Worm (Caenorhabditis elegans) whole organism, L2 larva: ENCODE measurements around the gene Y50D4B.1.

Experiments used
- C34F6.9 ChIP-seq: fragments of 150-350 bp; optimal IDR thresholded peaks from 2 replicates; lab custom pipeline; 2014; ENCODE audit warnings: missing biosample characterization, missing genetic modification characterization
- F13H6.1 ChIP-seq: sonication (generic microtip); optimal IDR thresholded peaks from 2 replicates; lab custom pipeline; 2016; ENCODE audit warnings: missing genetic modification characterization, missing compliant biosample characterization
- R02D3.7 ChIP-seq: fragments of 150-350 bp; optimal IDR thresholded peaks from 2 replicates; lab custom pipeline; 2014; ENCODE audit warnings: missing biosample characterization, missing genetic modification characterization
- Y55F3AM.14 ChIP-seq: fragments of 200-800 bp; sonication (Bioruptor generic); optimal IDR thresholded peaks from 2 replicates; lab custom pipeline; 2018; ENCODE audit warnings: mild to moderate bottlenecking, missing genetic modification characterization, missing compliant biosample characterization
- ZK546.5 ChIP-seq: sonication (generic microtip); optimal IDR thresholded peaks from 2 replicates; lab custom pipeline; 2017; ENCODE audit warnings: missing biosample characterization, missing genetic modification characterization
- alr-1 ChIP-seq: fragments of 150-350 bp; optimal IDR thresholded peaks from 2 replicates; lab custom pipeline; 2014; ENCODE audit warnings: missing biosample characterization, missing genetic modification characterization
- aly-2 ChIP-seq: fragments of 150-350 bp; optimal IDR thresholded peaks from 2 replicates; lab custom pipeline; 2014; ENCODE audit warnings: missing biosample characterization, missing genetic modification characterization
- ama-1 ChIP-seq: fragments of 150-350 bp; optimal IDR thresholded peaks from 2 replicates; lab custom pipeline; 2018; ENCODE audit warnings: inconsistent platforms
- blmp-1 ChIP-seq: sonication (generic microtip); optimal IDR thresholded peaks from 2 replicates; lab custom pipeline; 2017; ENCODE audit warnings: missing genetic modification characterization, mild to moderate bottlenecking, missing compliant biosample characterization, antibody characterized with exemption, moderate library complexity; ENCODE audit not compliant: insufficient read depth
- ceh-82 ChIP-seq: fragments of 150-350 bp; optimal IDR thresholded peaks from 2 replicates; lab custom pipeline; 2014; ENCODE audit warnings: missing biosample characterization, missing genetic modification characterization
- crh-2 ChIP-seq: sonication (generic microtip); optimal IDR thresholded peaks from 2 replicates; lab custom pipeline; 2017; ENCODE audit warnings: missing biosample characterization, missing genetic modification characterization
- dmd-4 ChIP-seq: sonication (generic microtip); optimal IDR thresholded peaks from 2 replicates; lab custom pipeline; 2017; ENCODE audit warnings: missing biosample characterization, missing genetic modification characterization
- egl-27 ChIP-seq: sonication (generic microtip); optimal IDR thresholded peaks from 3 replicates; lab custom pipeline; 2017; ENCODE audit warnings: missing biosample characterization, missing genetic modification reagents, missing genetic modification characterization
- elt-3 ChIP-seq: sonication (generic microtip); optimal IDR thresholded peaks from 2 replicates; lab custom pipeline; 2017; ENCODE audit warnings: missing biosample characterization, missing genetic modification characterization
- fos-1 ChIP-seq: fragments of 150-350 bp; optimal IDR thresholded peaks from 2 replicates; lab custom pipeline; 2014; ENCODE audit warnings: missing biosample characterization, missing genetic modification characterization
- gmeb-1 ChIP-seq: fragments of 150-350 bp; optimal IDR thresholded peaks from 2 replicates; lab custom pipeline; 2014; ENCODE audit warnings: missing biosample characterization, missing genetic modification characterization
- lin-11 ChIP-seq: fragments of 150-350 bp; sonication (generic microtip); optimal IDR thresholded peaks from 2 replicates; lab custom pipeline; 2014; ENCODE audit warnings: missing biosample characterization, missing genetic modification characterization, inconsistent platforms, mixed read lengths
- lin-13 ChIP-seq: fragments of 150-350 bp; optimal IDR thresholded peaks from 2 replicates; lab custom pipeline; 2014; ENCODE audit warnings: missing biosample characterization, missing genetic modification reagents, missing genetic modification characterization
- lsy-2 ChIP-seq, 2 experiments: fragments of 150-350 bp in 1 of 2; sonication (generic microtip) in 1 of 2; optimal IDR thresholded peaks; 2 replicates each; lab custom pipeline; 2014 to 2017; ENCODE audit warnings: missing biosample characterization in 2 of 2, missing genetic modification characterization in 2 of 2
- mdl-1 ChIP-seq, 2 experiments: fragments of 150-350 bp in 1 of 2; sonication (generic microtip) in 1 of 2; optimal IDR thresholded peaks; 2 replicates each; lab custom pipeline; 2017; ENCODE audit warnings: missing biosample characterization in 2 of 2, missing genetic modification characterization in 2 of 2
- nhr-10 ChIP-seq: sonication (generic microtip); optimal IDR thresholded peaks from 2 replicates; lab custom pipeline; 2017; ENCODE audit warnings: missing biosample characterization, missing genetic modification characterization
- nhr-12 ChIP-seq: fragments of 150-350 bp; optimal IDR thresholded peaks from 2 replicates; lab custom pipeline; 2014; ENCODE audit warnings: missing biosample characterization, missing genetic modification characterization
- nhr-129 ChIP-seq: fragments of 150-350 bp; optimal IDR thresholded peaks from 2 replicates; lab custom pipeline; 2014; ENCODE audit warnings: missing biosample characterization, missing genetic modification characterization
- nhr-21 ChIP-seq: fragments of 150-350 bp; optimal IDR thresholded peaks from 2 replicates; lab custom pipeline; 2014; ENCODE audit warnings: missing biosample characterization, missing genetic modification characterization
- nhr-23 ChIP-seq: fragments of 150-350 bp; optimal IDR thresholded peaks from 2 replicates; lab custom pipeline; 2014; ENCODE audit warnings: missing biosample characterization, missing genetic modification reagents, missing genetic modification characterization
- nhr-237 ChIP-seq: fragments of 150-350 bp; optimal IDR thresholded peaks from 2 replicates; lab custom pipeline; 2014; ENCODE audit warnings: missing biosample characterization, missing genetic modification characterization
- nhr-6 ChIP-seq: fragments of 150-350 bp; optimal IDR thresholded peaks from 2 replicates; lab custom pipeline; 2014; ENCODE audit warnings: missing biosample characterization, missing genetic modification characterization
- peb-1 ChIP-seq: fragments of 150-350 bp; optimal IDR thresholded peaks from 2 replicates; lab custom pipeline; 2014; ENCODE audit warnings: missing biosample characterization, missing genetic modification characterization
- sem-4 ChIP-seq: fragments of 150-350 bp; optimal IDR thresholded peaks from 2 replicates; lab custom pipeline; 2014; ENCODE audit warnings: missing biosample characterization, missing genetic modification reagents, missing genetic modification characterization
- skn-1 ChIP-seq: sonication (generic microtip); optimal IDR thresholded peaks from 2 replicates; lab custom pipeline; 2017; ENCODE audit warnings: missing biosample characterization, missing genetic modification characterization
- sma-9 ChIP-seq, 2 experiments: fragments of 150-350 bp in 1 of 2; sonication (generic microtip) in 1 of 2; optimal IDR thresholded peaks; 2 replicates each; lab custom pipeline; 2014 to 2016; ENCODE audit warnings: missing genetic modification characterization in 2 of 2, mild to moderate bottlenecking in 1 of 2, missing biosample characterization in 1 of 2, missing compliant biosample characterization in 1 of 2, missing genetic modification reagents in 1 of 2, moderate library complexity in 1 of 2
- snpc-4 ChIP-seq: fragments of 150-350 bp; optimal IDR thresholded peaks from 2 replicates; lab custom pipeline; 2014; ENCODE audit warnings: missing biosample characterization, missing genetic modification characterization
- unc-39 ChIP-seq: fragments of 150-350 bp; optimal IDR thresholded peaks from 2 replicates; lab custom pipeline; 2014; ENCODE audit warnings: missing biosample characterization, missing genetic modification characterization
- unc-55 ChIP-seq: fragments of 150-350 bp; sonication (generic microtip); optimal IDR thresholded peaks from 3 replicates; lab custom pipeline; 2014; ENCODE audit warnings: missing biosample characterization, missing genetic modification reagents, missing genetic modification characterization
- unc-62 ChIP-seq: fragments of 150-350 bp; optimal IDR thresholded peaks from 2 replicates; lab custom pipeline; 2014; ENCODE audit warnings: missing biosample characterization, missing genetic modification reagents, missing genetic modification characterization
- zag-1 ChIP-seq: fragments of 150-350 bp; optimal IDR thresholded peaks from 2 replicates; lab custom pipeline; 2014; ENCODE audit warnings: missing biosample characterization, missing genetic modification characterization
- ztf-1 ChIP-seq: fragments of 200-800 bp; sonication (Bioruptor generic); conservative IDR thresholded peaks from 2 replicates; pipeline ENCODE4 v1.3.6; 2022; ENCODE audit warnings: missing genetic modification characterization, missing compliant biosample characterization

Gene Y50D4B.1

DNA sequence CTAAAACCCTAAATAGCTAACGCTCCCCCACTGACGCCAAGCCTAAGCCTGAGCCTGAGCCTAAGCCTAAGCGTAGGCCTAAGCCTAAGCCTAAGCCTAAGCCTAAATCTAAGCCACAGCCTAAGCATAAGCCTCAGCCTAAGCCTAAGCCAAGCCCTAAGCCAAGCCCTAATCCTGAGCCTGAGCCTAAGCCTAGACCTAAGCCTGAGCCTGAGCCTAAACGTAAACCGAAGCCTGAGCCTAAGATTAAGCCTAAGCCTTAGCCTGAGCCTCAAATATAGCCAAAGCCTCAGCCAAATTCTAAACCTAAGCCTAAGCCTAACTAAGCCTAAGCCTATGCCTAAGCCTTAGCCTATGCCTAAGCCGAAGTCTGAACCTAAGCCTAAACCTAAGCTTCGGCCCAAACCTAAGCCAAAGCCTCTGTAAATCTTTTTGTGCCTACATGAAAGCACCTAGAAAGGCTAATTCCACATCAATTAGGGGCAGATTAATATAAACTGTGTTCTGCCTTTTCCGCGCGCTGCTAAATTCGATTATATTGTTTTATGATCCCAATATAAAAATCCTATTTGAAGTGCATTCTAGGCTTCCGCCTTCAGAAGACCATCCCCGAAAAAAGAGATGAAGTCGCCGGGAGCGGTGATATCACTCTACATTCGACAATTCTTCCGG lies 52.5 kb downstream of the Y50D4B.1 start, which contains the start of gene ptr-16:
TSS of gene ptr-16 (plus strand) at position 622 of the 672 bp plus-strand sequence.
- TF ChIP-seq lsy-2 (tag; optimal IDR thresholded peaks at IDR 0.05; lab: Kevin White, UChicago) (no peak), ZK546.5 (no peak), ama-1 (lab: Kevin White, UChicago) (no peak), elt-3 (tag; lab: Kevin White, UChicago) (no peak), blmp-1 (tag; lab: Kevin White, UChicago) (no peak), gmeb-1 (no peak), aly-2 (tag; lab: Kevin White, UChicago) (no peak), nhr-6 (no peak), peb-1 (no peak), unc-55 (no peak), sma-9 (GFP tag; optimal IDR thresholded peaks at IDR 0.05; lab: Kevin White, UChicago) (no peak), sma-9 (tag; optimal IDR thresholded peaks at IDR 0.05; lab: Kevin White, UChicago) (no peak), nhr-12 (tag; lab: Kevin White, UChicago) (no peak), dmd-4 (tag; lab: Kevin White, UChicago) (no peak), unc-39 (no peak), fos-1 (tag; lab: Kevin White, UChicago) (no peak), egl-27 (tag; lab: Kevin White, UChicago) (no peak)

DNA sequence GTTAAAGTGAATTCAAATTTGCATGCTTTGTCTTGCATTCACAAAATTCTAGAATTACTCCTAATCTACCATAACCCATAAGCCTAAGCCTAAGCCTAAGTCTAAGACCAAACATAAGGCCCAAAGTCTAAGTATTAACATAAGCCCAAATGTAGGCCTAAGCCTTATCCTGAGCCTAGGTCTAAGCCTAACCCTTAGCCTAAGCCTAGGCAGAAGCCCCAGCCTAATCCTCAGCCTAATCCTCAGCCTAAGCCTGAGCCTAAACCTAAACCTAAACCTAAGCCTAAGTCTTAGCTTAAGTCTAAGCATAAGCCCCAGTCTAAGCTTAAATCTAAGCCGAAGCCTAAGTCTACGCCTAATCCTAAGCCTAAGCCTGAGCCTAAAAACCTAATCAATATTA lies 57.8 kb downstream of the Y50D4B.1 start:
- no peak for TF ChIP-seq zag-1 (tag; lab: Kevin White, UChicago)
- TF ChIP-seq unc-39, result no peak
- TF ChIP-seq C34F6.9 (tag; lab: Kevin White, UChicago), result no peak
- TF ChIP-seq nhr-237 (tag; lab: Kevin White, UChicago), result no peak
- no peak for TF ChIP-seq nhr-129 (tag; lab: Kevin White, UChicago)
- TF ChIP-seq skn-1 (tag; lab: Kevin White, UChicago), result no peak
- no peak for TF ChIP-seq nhr-23
- TF ChIP-seq blmp-1 (tag; lab: Kevin White, UChicago), result no peak
- no peak for TF ChIP-seq R02D3.7 (tag; lab: Kevin White, UChicago)
- TF ChIP-seq sma-9 (GFP tag; optimal IDR thresholded peaks at IDR 0.05; lab: Kevin White, UChicago), result no peak
- TF ChIP-seq sma-9 (tag; optimal IDR thresholded peaks at IDR 0.05; lab: Kevin White, UChicago), result no peak
- TF ChIP-seq ZK546.5, result no peak
- no peak for TF ChIP-seq nhr-10 (tag; lab: Kevin White, UChicago)
- TF ChIP-seq unc-62 (GFP tag; lab: Kevin White, UChicago), result no peak
- TF ChIP-seq Y55F3AM.14, result no peak
- TF ChIP-seq ama-1 (lab: Kevin White, UChicago), result no peak
- TF ChIP-seq peb-1, result no peak
- TF ChIP-seq mdl-1 (tag; optimal IDR thresholded peaks at IDR 0.05; lab: Kevin White, UChicago), result no peak
- no peak for TF ChIP-seq crh-2
- TF ChIP-seq sem-4 (tag; lab: Kevin White, UChicago), result no peak
- no peak for TF ChIP-seq fos-1 (tag; lab: Kevin White, UChicago)

DNA sequence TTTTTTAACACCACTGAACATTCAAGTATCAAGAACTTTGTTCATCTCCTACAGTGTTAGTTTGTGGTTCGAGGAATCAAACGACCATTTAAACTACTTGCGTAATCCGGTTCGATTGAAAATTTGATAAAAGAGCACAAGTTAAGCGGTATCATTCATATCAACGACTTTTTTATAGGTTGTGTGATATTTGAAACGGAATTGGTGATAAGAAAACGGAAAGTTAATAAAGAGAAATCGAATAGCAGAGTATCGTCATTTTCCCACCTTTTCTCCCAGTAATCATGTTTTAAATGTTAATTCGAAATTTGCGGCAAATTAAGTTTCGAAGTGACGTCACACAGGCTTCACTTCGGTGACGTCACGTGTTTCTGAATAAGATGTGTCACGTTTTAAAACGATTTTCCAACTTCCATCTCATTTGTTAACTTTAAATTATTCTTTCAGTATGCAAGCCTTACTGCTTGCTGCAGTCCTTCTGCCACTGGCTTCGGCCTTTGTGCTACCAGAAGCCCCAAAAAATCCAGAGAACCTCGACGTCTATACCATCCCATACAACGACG lies 63.6 kb downstream of the Y50D4B.1 start, which contains the start of gene T21H3.1:
TSS of gene T21H3.1 (plus strand) at position 448 of the 563 bp plus-strand sequence.
- TF ChIP-seq sem-4 (tag; lab: Kevin White, UChicago) (no peak), nhr-6 (no peak), alr-1 (tag; lab: Kevin White, UChicago) (no peak), nhr-12 (tag; lab: Kevin White, UChicago) (no peak), F13H6.1 (no peak), snpc-4 (tag; lab: Kevin White, UChicago) (no peak), ztf-1 (no peak), crh-2 (peak; percentile 57), unc-39 (no peak), peb-1 (no peak), lsy-2 (tag; optimal IDR thresholded peaks at IDR 0.05; lab: Kevin White, UChicago) (no peak), ceh-82 (tag; lab: Kevin White, UChicago) (no peak), ama-1 (lab: Kevin White, UChicago) (no peak), lin-11 (tag; lab: Kevin White, UChicago) (no peak), lin-13 (GFP tag; lab: Kevin White, UChicago) (no peak), unc-62 (GFP tag; lab: Kevin White, UChicago) (no peak), gmeb-1 (no peak), fos-1 (tag; lab: Kevin White, UChicago) (peak; percentile 92), sma-9 (GFP tag; optimal IDR thresholded peaks at IDR 0.05; lab: Kevin White, UChicago) (peak; percentile 60), sma-9 (tag; optimal IDR thresholded peaks at IDR 0.05; lab: Kevin White, UChicago) (no peak), nhr-21 (tag; lab: Kevin White, UChicago) (no peak)
